Worm (Caenorhabditis elegans) whole organism, late embryonic: ENCODE data around the gene T26A8.3.

ENCODE experiments used
- C08G9.2 ChIP-seq: sonication (generic microtip); optimal IDR thresholded peaks from 2 replicates; lab custom pipeline; 2016; ENCODE audit warnings: mild to moderate bottlenecking, missing genetic modification characterization, moderate library complexity, missing compliant biosample characterization
- F13H6.1 ChIP-seq: sonication (generic microtip); optimal IDR thresholded peaks from 2 replicates; lab custom pipeline; 2016; ENCODE audit warnings: missing genetic modification characterization, missing compliant biosample characterization
- K02D7.2 ChIP-seq: sonication (generic microtip); optimal IDR thresholded peaks from 2 replicates; lab custom pipeline; 2017; ENCODE audit warnings: mild to moderate bottlenecking, missing genetic modification characterization, missing compliant biosample characterization
- K09A11.1 ChIP-seq: sonication (generic microtip); optimal IDR thresholded peaks from 2 replicates; lab custom pipeline; 2017; ENCODE audit warnings: antibody characterized with exemption, mild to moderate bottlenecking, missing genetic modification characterization, missing compliant biosample characterization; ENCODE audit not compliant: insufficient read depth
- T23F11.4 ChIP-seq: fragments of 200-800 bp; sonication (Bioruptor generic); optimal IDR thresholded peaks from 2 replicates; lab custom pipeline; 2018; ENCODE audit warnings: mild to moderate bottlenecking, missing genetic modification characterization, missing compliant biosample characterization
- ahr-1 ChIP-seq: sonication (generic microtip); optimal IDR thresholded peaks from 2 replicates; lab custom pipeline; 2016; ENCODE audit warnings: missing genetic modification characterization, missing compliant biosample characterization
- ama-1 ChIP-seq: fragments of 150-350 bp; optimal IDR thresholded peaks from 2 replicates; lab custom pipeline; 2014
- ceh-14 ChIP-seq: sonication (generic microtip); optimal IDR thresholded peaks from 2 replicates; lab custom pipeline; 2016; ENCODE audit warnings: missing genotype, missing genetic modification characterization, missing compliant biosample characterization
- ceh-18 ChIP-seq: sonication (generic microtip); optimal IDR thresholded peaks from 2 replicates; lab custom pipeline; 2016; ENCODE audit warnings: missing genetic modification characterization, missing compliant biosample characterization
- ceh-19 ChIP-seq: fragments of 200-800 bp; sonication (Bioruptor generic); optimal IDR thresholded peaks from 2 replicates; lab custom pipeline; 2018; ENCODE audit warnings: mild to moderate bottlenecking, missing genetic modification characterization, missing compliant biosample characterization
- ceh-22 ChIP-seq: sonication (generic microtip); optimal IDR thresholded peaks from 2 replicates; lab custom pipeline; 2017; ENCODE audit warnings: missing biosample characterization, missing genetic modification characterization
- ceh-31 ChIP-seq: sonication (generic microtip); optimal IDR thresholded peaks from 2 replicates; lab custom pipeline; 2016; ENCODE audit warnings: missing genetic modification characterization, missing compliant biosample characterization
- ceh-34 ChIP-seq: sonication (generic microtip); optimal IDR thresholded peaks from 2 replicates; lab custom pipeline; 2016; ENCODE audit warnings: mild to moderate bottlenecking, missing genetic modification characterization, missing compliant biosample characterization
- ceh-45 ChIP-seq: fragments of 200-800 bp; sonication (Bioruptor generic); IDR thresholded peaks from 2 replicates; pipeline ENCODE4 v1.3.6; 2022; ENCODE audit warnings: missing genetic modification reagents, missing genetic modification characterization, missing compliant biosample characterization
- ceh-6 ChIP-seq: fragments of 200-800 bp; sonication (Bioruptor generic); optimal IDR thresholded peaks from 2 replicates; lab custom pipeline; 2018; ENCODE audit warnings: mild to moderate bottlenecking, missing genetic modification characterization, missing compliant biosample characterization
- ceh-9 ChIP-seq: sonication (generic microtip); optimal IDR thresholded peaks from 2 replicates; lab custom pipeline; 2016; ENCODE audit warnings: mild to moderate bottlenecking, missing genetic modification characterization, inconsistent platforms, missing compliant biosample characterization
- che-1 ChIP-seq: sonication (generic microtip); optimal IDR thresholded peaks from 2 replicates; lab custom pipeline; 2016; ENCODE audit warnings: mild to moderate bottlenecking, missing genetic modification characterization, missing compliant biosample characterization
- dve-1 ChIP-seq: sonication (generic microtip); optimal IDR thresholded peaks from 2 replicates; lab custom pipeline; 2017; ENCODE audit warnings: antibody characterized with exemption, mild to moderate bottlenecking, missing genetic modification characterization, missing compliant biosample characterization
- elt-2 ChIP-seq: sonication (generic microtip); optimal IDR thresholded peaks from 2 replicates; lab custom pipeline; 2016; ENCODE audit warnings: missing genetic modification reagents, missing genetic modification characterization, missing compliant biosample characterization
- elt-4 ChIP-seq: sonication (generic microtip); optimal IDR thresholded peaks from 2 replicates; lab custom pipeline; 2016; ENCODE audit warnings: missing genetic modification characterization, missing compliant biosample characterization
- fkh-10 ChIP-seq: fragments of 150-350 bp; optimal IDR thresholded peaks from 2 replicates; lab custom pipeline; 2014; ENCODE audit warnings: missing biosample characterization, missing genetic modification reagents, missing genetic modification characterization
- fkh-6 ChIP-seq: sonication (generic microtip); optimal IDR thresholded peaks from 2 replicates; lab custom pipeline; 2016; ENCODE audit warnings: missing genetic modification characterization, missing compliant biosample characterization
- gmeb-2 ChIP-seq: sonication (generic microtip); optimal IDR thresholded peaks from 2 replicates; lab custom pipeline; 2016; ENCODE audit warnings: missing genetic modification characterization, inconsistent platforms, missing compliant biosample characterization
- hlh-15 ChIP-seq: sonication (generic microtip); optimal IDR thresholded peaks from 2 replicates; lab custom pipeline; 2016; ENCODE audit warnings: missing genetic modification characterization, missing compliant biosample characterization
- lim-6 ChIP-seq: sonication (generic microtip); optimal IDR thresholded peaks from 2 replicates; lab custom pipeline; 2016; ENCODE audit warnings: missing genetic modification characterization, missing compliant biosample characterization
- lin-11 ChIP-seq: fragments of 200-800 bp; sonication (Bioruptor generic); optimal IDR thresholded peaks from 2 replicates; lab custom pipeline; 2018; ENCODE audit warnings: mild to moderate bottlenecking, missing genetic modification characterization, missing compliant biosample characterization
- madf-2 ChIP-seq: sonication (generic microtip); optimal IDR thresholded peaks from 2 replicates; lab custom pipeline; 2017; ENCODE audit warnings: missing genetic modification characterization, missing compliant biosample characterization
- nhr-11 ChIP-seq: fragments of 150-350 bp; optimal IDR thresholded peaks from 2 replicates; lab custom pipeline; 2014; ENCODE audit warnings: missing biosample characterization, missing genetic modification characterization
- nhr-232 ChIP-seq: sonication (generic microtip); optimal IDR thresholded peaks from 2 replicates; lab custom pipeline; 2016; ENCODE audit warnings: missing genetic modification characterization, missing compliant biosample characterization
- npax-4 ChIP-seq: sonication (generic microtip); optimal IDR thresholded peaks from 2 replicates; lab custom pipeline; 2016; ENCODE audit warnings: missing genetic modification characterization, missing compliant biosample characterization
- pag-3 ChIP-seq: sonication (generic microtip); optimal IDR thresholded peaks from 2 replicates; lab custom pipeline; 2016; ENCODE audit warnings: missing compliant biosample characterization, missing genetic modification characterization, borderline replicate concordance
- pat-9 ChIP-seq: fragments of 200-800 bp; sonication (Bioruptor generic); optimal IDR thresholded peaks from 2 replicates; lab custom pipeline; 2018; ENCODE audit warnings: mild to moderate bottlenecking, missing genetic modification characterization, moderate library complexity, missing compliant biosample characterization
- pax-1 ChIP-seq: fragments of 150-350 bp; optimal IDR thresholded peaks from 2 replicates; lab custom pipeline; 2014; ENCODE audit warnings: missing biosample characterization, missing genetic modification characterization
- pros-1 ChIP-seq: fragments of 150-350 bp; optimal IDR thresholded peaks from 2 replicates; lab custom pipeline; 2014; ENCODE audit warnings: missing biosample characterization, missing genetic modification reagents, missing genetic modification characterization
- ref-2 ChIP-seq: sonication (generic microtip); optimal IDR thresholded peaks from 2 replicates; lab custom pipeline; 2016; ENCODE audit warnings: missing genetic modification characterization, missing compliant biosample characterization
- rnt-1 ChIP-seq: sonication (generic microtip); optimal IDR thresholded peaks from 2 replicates; lab custom pipeline; 2016; ENCODE audit warnings: missing genetic modification characterization, missing compliant biosample characterization
- sox-4 ChIP-seq: sonication (generic microtip); optimal IDR thresholded peaks from 2 replicates; lab custom pipeline; 2017; ENCODE audit warnings: mild to moderate bottlenecking, missing genetic modification characterization, inconsistent platforms, missing compliant biosample characterization
- syd-9 ChIP-seq: sonication (generic microtip); optimal IDR thresholded peaks from 2 replicates; lab custom pipeline; 2016; ENCODE audit warnings: mild to moderate bottlenecking, missing genetic modification characterization, moderate library complexity, missing compliant biosample characterization
- unc-3 ChIP-seq, 2 experiments: fragments of 200-800 bp in 1 of 2; sonication (Bioruptor generic) in 1 of 2; sonication (generic microtip) in 1 of 2; conservative IDR thresholded peaks in 1 of 2; optimal IDR thresholded peaks in 1 of 2; 2 replicates each; pipeline versions ENCODE4 v1.3.6 to Lab custom; 2016 to 2022; ENCODE audit warnings: missing compliant biosample characterization in 2 of 2, missing genetic modification characterization in 2 of 2, missing genetic modification reagents in 1 of 2
- unc-42 ChIP-seq: sonication (generic microtip); optimal IDR thresholded peaks from 2 replicates; lab custom pipeline; 2016; ENCODE audit warnings: missing genotype, missing genetic modification characterization, missing compliant biosample characterization
- unc-55 ChIP-seq: sonication (generic microtip); optimal IDR thresholded peaks from 2 replicates; lab custom pipeline; 2017; ENCODE audit warnings: missing biosample characterization, missing genetic modification reagents, missing genetic modification characterization
- unc-86 ChIP-seq: sonication (generic microtip); optimal IDR thresholded peaks from 2 replicates; lab custom pipeline; 2016; ENCODE audit warnings: missing genetic modification characterization, missing compliant biosample characterization
- zip-5 ChIP-seq: sonication (generic microtip); optimal IDR thresholded peaks from 2 replicates; lab custom pipeline; 2016; ENCODE audit warnings: missing genetic modification characterization, missing compliant biosample characterization
- ztf-16 ChIP-seq: sonication (generic microtip); optimal IDR thresholded peaks from 2 replicates; lab custom pipeline; 2017; ENCODE audit warnings: missing genetic modification characterization, missing compliant biosample characterization

Gene T26A8.3

ce11 chrIV:8378280-8378679, 48.2 kb downstream of the T26A8.3 start:
- TF ChIP-seq T23F11.4 (no peak), ceh-34 (tag; lab: Kevin White, UChicago) (no peak), pat-9 (tag; lab: Kevin White, UChicago) (no peak), pag-3 (tag; lab: Kevin White, UChicago) (no peak), madf-2 (tag; lab: Kevin White, UChicago) (no peak), ref-2 (tag; lab: Kevin White, UChicago) (no peak), zip-5 (tag; lab: Kevin White, UChicago) (no peak), ahr-1 (tag; lab: Kevin White, UChicago) (no peak), ceh-22 (no peak), unc-86 (no peak), unc-3 (GFP tag; conservative IDR thresholded peaks at IDR 0.05; lab: Robert Waterston, UW) (no peak), unc-3 (tag; optimal IDR thresholded peaks at IDR 0.05; lab: Kevin White, UChicago) (no peak), elt-4 (tag; lab: Kevin White, UChicago) (no peak), unc-55 (GFP tag; lab: Kevin White, UChicago) (no peak), unc-42 (tag; lab: Kevin White, UChicago) (no peak)

ce11 chrIV:8377501-8377900, 48.9 kb downstream of the T26A8.3 start, which contains the start of gene D2096.7:
Gene D2096.7, minus strand, starts transcription at chrIV:8377630.
- no peak for TF ChIP-seq ztf-16 (tag; lab: Kevin White, UChicago)
- no peak for TF ChIP-seq ceh-34 (tag; lab: Kevin White, UChicago)
- TF ChIP-seq nhr-232 (tag; lab: Kevin White, UChicago), result no peak
- no peak for TF ChIP-seq lin-11 (tag; lab: Kevin White, UChicago)
- no peak for TF ChIP-seq K09A11.1
- no peak for TF ChIP-seq dve-1 (tag; lab: Kevin White, UChicago)
- TF ChIP-seq ceh-18 (tag; lab: Kevin White, UChicago), result no peak
- no peak for TF ChIP-seq lim-6
- no peak for TF ChIP-seq K02D7.2 (tag; lab: Kevin White, UChicago)
- TF ChIP-seq nhr-11 (tag; lab: Kevin White, UChicago), result no peak
- TF ChIP-seq sox-4 (tag; lab: Kevin White, UChicago), result no peak
- TF ChIP-seq pax-1 (tag; lab: Kevin White, UChicago), result no peak
- no peak for TF ChIP-seq pros-1
- TF ChIP-seq ceh-19 (GFP tag; lab: Kevin White, UChicago), result no peak
- TF ChIP-seq ceh-22, result no peak
- TF ChIP-seq ceh-31 (tag; lab: Kevin White, UChicago), result no peak
- no peak for TF ChIP-seq npax-4 (tag; lab: Kevin White, UChicago)
- TF ChIP-seq elt-4 (tag; lab: Kevin White, UChicago), result no peak
- no peak for TF ChIP-seq C08G9.2
- no peak for TF ChIP-seq fkh-6 (tag; lab: Kevin White, UChicago)

ce11 chrIV:8376923-8377322, 49.5 kb downstream of the T26A8.3 start:
- no peak for TF ChIP-seq rnt-1
- TF ChIP-seq K09A11.1, result no peak
- no peak for TF ChIP-seq pax-1 (tag; lab: Kevin White, UChicago)
- TF ChIP-seq madf-2 (tag; lab: Kevin White, UChicago), result no peak
- TF ChIP-seq pag-3 (tag; lab: Kevin White, UChicago), result no peak
- TF ChIP-seq ceh-45, result no peak
- TF ChIP-seq hlh-15, result no peak
- no peak for TF ChIP-seq K02D7.2 (tag; lab: Kevin White, UChicago)

- peak; percentile 50 for TF ChIP-seq rnt-1
- peak; percentile 81 for TF ChIP-seq gmeb-2
- TF ChIP-seq elt-2 (tag; lab: Kevin White, UChicago), result peak; percentile 94
- TF ChIP-seq pax-1 (tag; lab: Kevin White, UChicago), result no peak
- TF ChIP-seq fkh-10, result peak; percentile 73
- peak; percentile 39 for TF ChIP-seq pag-3 (tag; lab: Kevin White, UChicago)
- peak; percentile 9 for TF ChIP-seq ceh-9
- peak; percentile 62 for TF ChIP-seq ceh-14
- peak; percentile 87 for TF ChIP-seq ceh-34 (tag; lab: Kevin White, UChicago)
- TF ChIP-seq ceh-19 (GFP tag; lab: Kevin White, UChicago), result peak; percentile 75
- TF ChIP-seq nhr-232 (tag; lab: Kevin White, UChicago), result peak; percentile 82
- peak; percentile 86 for TF ChIP-seq che-1 (tag; lab: Kevin White, UChicago)
- peak; percentile 78 for TF ChIP-seq sox-4 (tag; lab: Kevin White, UChicago)
- TF ChIP-seq madf-2 (tag; lab: Kevin White, UChicago), result peak; percentile 86
- TF ChIP-seq syd-9 (tag; lab: Kevin White, UChicago), result peak; percentile 89
- TF ChIP-seq pat-9 (tag; lab: Kevin White, UChicago), result peak; percentile 87
- TF ChIP-seq ahr-1 (tag; lab: Kevin White, UChicago), result peak; percentile 33
- peak; percentile 64 for TF ChIP-seq F13H6.1 (tag; lab: Kevin White, UChicago)
- TF ChIP-seq ref-2 (tag; lab: Kevin White, UChicago), result peak; percentile 92
- TF ChIP-seq unc-3 (GFP tag; conservative IDR thresholded peaks at IDR 0.05; lab: Robert Waterston, UW), result peak; percentile 65; the same call in 1 of the 2 replicates
- peak; percentile 79 for TF ChIP-seq unc-3 (tag; optimal IDR thresholded peaks at IDR 0.05; lab: Kevin White, UChicago)
- peak; percentile 80 for TF ChIP-seq fkh-6 (tag; lab: Kevin White, UChicago)
- TF ChIP-seq dve-1 (tag; lab: Kevin White, UChicago), result peak; percentile 85
- TF ChIP-seq ama-1, result no peak
- TF ChIP-seq ceh-6, result peak; percentile 87
These were observed 51.1 kb downstream of the T26A8.3 start for ce11 chrIV:8375381-8375780.
